Fruit fly (Drosophila melanogaster) whole organism, embryonic: Measurements from ENCODE around the gene Vha100-2.

Experiments used
- CG18476 ChIP-seq: fragments of 200-800 bp; sonication (Bioruptor generic); optimal IDR thresholded peaks from 2 replicates; lab custom pipeline; 2016; ENCODE audit warnings: missing biosample characterization, mild to moderate bottlenecking, missing genetic modification characterization
- CG4360 ChIP-seq: fragments of 200-800 bp; sonication (Bioruptor generic); IDR thresholded peaks from 2 replicates; pipeline ENCODE4 v1.3.6; 2022; ENCODE audit warnings: missing biosample characterization, missing genetic modification characterization
- Hmr ChIP-seq: fragments of 200-800 bp; sonication (Bioruptor generic); optimal IDR thresholded peaks from 3 replicates; lab custom pipeline; 2017; ENCODE audit warnings: mild to moderate bottlenecking, missing biosample characterization, missing genetic modification reagents, missing genetic modification characterization
- Nf-YB ChIP-seq: fragments of 200-800 bp; sonication (Bioruptor generic); optimal IDR thresholded peaks from 3 replicates; lab custom pipeline; 2019; ENCODE audit warnings: missing biosample characterization, mild to moderate bottlenecking, missing genetic modification characterization, moderate library complexity
- peb ChIP-seq: fragments of 200-800 bp; sonication (Bioruptor generic); IDR thresholded peaks from 2 replicates; pipeline ENCODE4 v1.3.6; 2022; ENCODE audit warnings: missing biosample characterization, missing genetic modification characterization
- psq ChIP-seq: fragments of 200-800 bp; sonication (Bioruptor generic); optimal IDR thresholded peaks from 2 replicates; lab custom pipeline; 2017; ENCODE audit warnings: missing biosample characterization, missing genetic modification characterization
- rib ChIP-seq: fragments of 200-800 bp; sonication (Bioruptor generic); IDR thresholded peaks from 2 replicates; pipeline ENCODE4 v1.3.6; 2022; ENCODE audit warnings: missing biosample characterization, missing genetic modification characterization
- sug ChIP-seq: fragments of 200-800 bp; optimal IDR thresholded peaks from 2 replicates; lab custom pipeline; 2019; ENCODE audit warnings: missing biosample characterization, mild to moderate bottlenecking, missing genetic modification characterization, moderate library complexity

- no peak for TF ChIP-seq peb (GFP tag; lab: Robert Waterston, UW)
- TF ChIP-seq Nf-YB (GFP tag; lab: Kevin White, UChicago), result no peak
- no peak for TF ChIP-seq Hmr (GFP tag; lab: Kevin White, UChicago)
- TF ChIP-seq CG18476 (GFP tag; lab: Kevin White, UChicago), result no peak
- TF ChIP-seq CG4360 (GFP tag; lab: Robert Waterston, UW), result no peak
- no peak for TF ChIP-seq sug (tag; lab: Kevin White, UChicago)
- TF ChIP-seq rib, result no peak
- no peak for TF ChIP-seq psq (GFP tag; lab: Kevin White, UChicago)
Measured at dm6 chr3R:18395694-18396093, 3.3 kb downstream of the Vha100-2 start.
